Worm (Caenorhabditis elegans) whole organism, L3 larva: Measurements from ENCODE around the gene pdk-1.

ENCODE experiments used
- R02D3.7 ChIP-seq: fragments of 150-350 bp; optimal IDR thresholded peaks from 2 replicates; lab custom pipeline; 2014; ENCODE audit warnings: missing biosample characterization, missing genetic modification characterization
- ama-1 ChIP-seq: fragments of 150-350 bp; optimal IDR thresholded peaks from 2 replicates; lab custom pipeline; 2018
- ceh-82 ChIP-seq: fragments of 150-350 bp; optimal IDR thresholded peaks from 2 replicates; lab custom pipeline; 2014; ENCODE audit warnings: missing biosample characterization, missing genetic modification characterization
- egl-27 ChIP-seq: sonication (generic microtip); optimal IDR thresholded peaks from 4 replicates; lab custom pipeline; 2017; ENCODE audit warnings: missing biosample characterization, missing genetic modification reagents, missing genetic modification characterization
- mdl-1 ChIP-seq: fragments of 150-350 bp; optimal IDR thresholded peaks from 2 replicates; lab custom pipeline; 2014; ENCODE audit warnings: missing biosample characterization, missing genetic modification characterization
- nhr-77 ChIP-seq: fragments of 150-350 bp; optimal IDR thresholded peaks from 2 replicates; lab custom pipeline; 2014; ENCODE audit warnings: missing biosample characterization, missing genetic modification characterization
- pqm-1 ChIP-seq: fragments of 150-350 bp; optimal IDR thresholded peaks from 2 replicates; lab custom pipeline; 2017; ENCODE audit warnings: missing biosample characterization, missing genetic modification characterization, inconsistent platforms
- sea-2 ChIP-seq: fragments of 150-350 bp; sonication (generic microtip); optimal IDR thresholded peaks from 4 replicates; lab custom pipeline; 2014; ENCODE audit warnings: missing biosample characterization, missing genetic modification reagents, missing genetic modification characterization
- snpc-4 ChIP-seq: fragments of 150-350 bp; optimal IDR thresholded peaks from 2 replicates; lab custom pipeline; 2014; ENCODE audit warnings: missing biosample characterization, missing genetic modification characterization
- tbx-2 ChIP-seq: sonication (generic microtip); optimal IDR thresholded peaks from 2 replicates; lab custom pipeline; 2016; ENCODE audit warnings: mild to moderate bottlenecking, missing genetic modification characterization, missing compliant biosample characterization
- unc-39 ChIP-seq: sonication (generic microtip); optimal IDR thresholded peaks from 4 replicates; lab custom pipeline; 2017; ENCODE audit warnings: missing biosample characterization, missing genetic modification characterization
- unc-62 ChIP-seq: fragments of 150-350 bp; sonication (generic microtip); optimal IDR thresholded peaks from 4 replicates; lab custom pipeline; 2014; ENCODE audit warnings: missing biosample characterization, missing genetic modification reagents, missing genetic modification characterization
- ztf-4 ChIP-seq: fragments of 150-350 bp; optimal IDR thresholded peaks from 2 replicates; lab custom pipeline; 2014; ENCODE audit warnings: missing biosample characterization, missing genetic modification characterization

ce11 chrX:1319708-1320107 is 1.4 kb upstream of the pdk-1 start:
- TF ChIP-seq ztf-4 (tag; lab: Kevin White, UChicago) = no peak
- TF ChIP-seq ceh-82 (tag; lab: Kevin White, UChicago) = peak; percentile 1
- peak; percentile 58 for TF ChIP-seq mdl-1 (tag; lab: Kevin White, UChicago)
- TF ChIP-seq nhr-77 (tag; lab: Kevin White, UChicago) = no peak
- peak; percentile 27 for TF ChIP-seq snpc-4 (tag; lab: Kevin White, UChicago)
- no peak for TF ChIP-seq ama-1
- no peak for TF ChIP-seq egl-27 (tag; lab: Kevin White, UChicago)
- no peak for TF ChIP-seq unc-39 (tag; lab: Kevin White, UChicago)
- TF ChIP-seq unc-62 = no peak
- no peak for TF ChIP-seq R02D3.7
- peak; percentile 16 for TF ChIP-seq tbx-2 (tag; lab: Kevin White, UChicago)
- TF ChIP-seq sea-2 (GFP tag; lab: Kevin White, UChicago) = no peak
- peak; percentile 30 for TF ChIP-seq pqm-1
